Worm (Caenorhabditis elegans): ENCODE results near the gene spl-1.

Gene spl-1

DNA sequence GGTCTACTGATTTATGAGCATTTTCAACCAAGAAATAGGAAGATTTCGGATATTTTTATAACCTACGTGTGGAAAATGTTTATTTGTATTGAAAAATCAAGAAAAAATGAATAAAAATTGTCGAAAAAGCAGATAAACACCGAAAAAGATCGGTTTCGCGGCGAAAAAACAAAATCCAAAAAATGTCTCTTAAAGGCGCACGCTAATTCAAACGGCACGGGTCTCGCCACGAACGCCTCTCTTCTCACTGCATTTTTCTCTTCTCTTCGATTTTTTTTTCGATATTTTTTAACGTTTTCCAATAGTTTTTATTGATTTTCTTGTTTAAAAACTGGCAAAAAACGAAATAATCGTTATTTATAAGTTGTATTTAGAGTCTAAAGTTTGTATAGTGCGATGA is 42.6 kb upstream of the spl-1 start (continued):
- TF ChIP-seq dpl-1 (GFP tag; optimal IDR thresholded peaks at IDR 0.05), result peak; percentile 60
- peak; percentile 27 for TF ChIP-seq tbp1 (GFP tag; optimal IDR thresholded peaks at IDR 0.05)

- TF ChIP-seq Y56A3A.18 (GFP tag; IDR thresholded peaks at IDR 0.05), result no peak
- no peak for TF ChIP-seq ztf-25 (GFP tag; IDR thresholded peaks at IDR 0.05)
- no peak for TF ChIP-seq somi-1 (GFP tag; optimal IDR thresholded peaks at IDR 0.05)
Measured at ce11 chrIV:425052-425451, 42.1 kb upstream of the spl-1 start, which contains the start of gene daf-18. Gene daf-18, minus strand, starts transcription at chrIV:425177.

- TF ChIP-seq lin-26 (GFP tag; IDR thresholded peaks at IDR 0.05) (0 out of 2 replicates have a peak, but pooled peaks have one; percentile 35), cebp-2 (GFP tag; IDR thresholded peaks at IDR 0.05) (no peak)
Measured at ce11 chrIV:422112-422511, 39.1 kb upstream of the spl-1 start.

- TF ChIP-seq lag-1 (GFP tag; IDR thresholded peaks at IDR 0.05), result no peak
- TF ChIP-seq madf-3 (GFP tag; IDR thresholded peaks at IDR 0.05), result 0 out of 2 replicates have a peak, but pooled peaks have one; percentile 62
- no peak for TF ChIP-seq nhr-90 (tag; optimal IDR thresholded peaks at IDR 0.05)
- TF ChIP-seq nfyb-1 (GFP tag; IDR thresholded peaks at IDR 0.05), result no peak
- TF ChIP-seq snpc-4 (GFP tag; optimal IDR thresholded peaks at IDR 0.05), result no peak
- TF ChIP-seq snpc-4 (tag; optimal IDR thresholded peaks at IDR 0.05), result no peak
- no peak for TF ChIP-seq repo-1 (tag; optimal IDR thresholded peaks at IDR 0.05)
- no peak for TF ChIP-seq T26A5.8 (tag; optimal IDR thresholded peaks at IDR 0.05)
- TF ChIP-seq chd-7 (tag; optimal IDR thresholded peaks at IDR 0.05), result no peak
- TF ChIP-seq ekl-4 (GFP tag; IDR thresholded peaks at IDR 0.05), result no peak
- TF ChIP-seq atf-7 (tag; optimal IDR thresholded peaks at IDR 0.05), result no peak
- TF ChIP-seq madf-6 (GFP tag; IDR thresholded peaks at IDR 0.05), result peak; percentile 38; the same call in 1 of the 2 replicates
- no peak for TF ChIP-seq mcd-1 (GFP tag; IDR thresholded peaks at IDR 0.05)
- TF ChIP-seq nhr-80 (tag; optimal IDR thresholded peaks at IDR 0.05), result no peak
- no peak for TF ChIP-seq Y67H2A.10 (GFP tag; conservative IDR thresholded peaks at IDR 0.05)
- TF ChIP-seq nhr-27 (tag; optimal IDR thresholded peaks at IDR 0.05), result no peak
- TF ChIP-seq bed-1 (GFP tag; IDR thresholded peaks at IDR 0.05), result no peak
- no peak for TF ChIP-seq him-1 (tag; optimal IDR thresholded peaks at IDR 0.05)
- TF ChIP-seq ceh-79 (tag; optimal IDR thresholded peaks at IDR 0.05), result no peak
- no peak for TF ChIP-seq Y79H2A.3 (GFP tag; conservative IDR thresholded peaks at IDR 0.05)
- TF ChIP-seq F10E7.11 (tag; optimal IDR thresholded peaks at IDR 0.05), result no peak
- TF ChIP-seq Y56A3A.18 (GFP tag; IDR thresholded peaks at IDR 0.05), result 0 out of 2 replicates have a peak, but pooled peaks have one; percentile 24
- TF ChIP-seq lin-54 (GFP tag; optimal IDR thresholded peaks at IDR 0.05), result no peak
- no peak for TF ChIP-seq lin-40 (tag; optimal IDR thresholded peaks at IDR 0.05)
- no peak for TF ChIP-seq unc-62 (GFP tag; optimal IDR thresholded peaks at IDR 0.05)
- TF ChIP-seq ztf-22 (GFP tag; optimal IDR thresholded peaks at IDR 0.05), result no peak
Measured at ce11 chrIV:420686-421085, 37.7 kb upstream of the spl-1 start.

- TF ChIP-seq B0035.1 (tag; optimal IDR thresholded peaks at IDR 0.05), result no peak
- no peak; the same call in 1 of the 2 replicates for TF ChIP-seq cebp-1 (GFP tag; IDR thresholded peaks at IDR 0.05)
- peak; percentile 25 for TF ChIP-seq cebp-1 (tag; optimal IDR thresholded peaks at IDR 0.05)
- 0 out of 2 replicates have a peak, but pooled peaks have one; percentile 52 for TF ChIP-seq F39B2.1 (GFP tag; IDR thresholded peaks at IDR 0.05)
- TF ChIP-seq athp-1 (tag; optimal IDR thresholded peaks at IDR 0.05), result peak; percentile 57
- no peak for TF ChIP-seq ama-1 (optimal IDR thresholded peaks at IDR 0.05)
- peak in 1 of 2 experiments; percentile 36 for TF ChIP-seq ama-1 (GFP tag; optimal IDR thresholded peaks at IDR 0.05)
- peak; percentile 22 for TF ChIP-seq lsl-1 (GFP tag; optimal IDR thresholded peaks at IDR 0.05)
- 0 out of 2 replicates have a peak, but pooled peaks have one; percentile 32 for TF ChIP-seq D2030.7 (GFP tag; IDR thresholded peaks at IDR 0.05)
- peak; percentile 35 for TF ChIP-seq unc-130 (GFP tag; optimal IDR thresholded peaks at IDR 0.05)
- TF ChIP-seq lir-1 (GFP tag; conservative IDR thresholded peaks at IDR 0.05), result no peak
- no peak for TF ChIP-seq lin-54 (GFP tag; optimal IDR thresholded peaks at IDR 0.05)
- TF ChIP-seq hsf-1 (GFP tag; IDR thresholded peaks at IDR 0.05), result peak; percentile 50; the same call in 1 of the 2 replicates
- no peak for TF ChIP-seq ceh-40 (GFP tag; IDR thresholded peaks at IDR 0.05)
- peak; percentile 12 for TF ChIP-seq F52B5.7 (tag; optimal IDR thresholded peaks at IDR 0.05)
Measured at ce11 chrIV:419674-420073, 36.7 kb upstream of the spl-1 start, which contains the start of gene eri-1. Gene eri-1, minus strand, starts transcription at chrIV:419958.

Data from whole organism, young adult.